Worm (Caenorhabditis elegans) whole organism, L2 larva: ENCODE measurements around the gene npp-23.
A peak's percentile ranks its signal among the peaks of the same experiment; 100 is the strongest.

Experiments used
- C34F6.9 ChIP-seq: fragments of 150-350 bp; optimal IDR thresholded peaks from 2 replicates; lab custom pipeline; 2014; ENCODE audit warnings: missing biosample characterization, missing genetic modification characterization
- F13H6.1 ChIP-seq: sonication (generic microtip); optimal IDR thresholded peaks from 2 replicates; lab custom pipeline; 2016; ENCODE audit warnings: missing genetic modification characterization, missing compliant biosample characterization
- R02D3.7 ChIP-seq: fragments of 150-350 bp; optimal IDR thresholded peaks from 2 replicates; lab custom pipeline; 2014; ENCODE audit warnings: missing biosample characterization, missing genetic modification characterization
- Y55F3AM.14 ChIP-seq: fragments of 200-800 bp; sonication (Bioruptor generic); optimal IDR thresholded peaks from 2 replicates; lab custom pipeline; 2018; ENCODE audit warnings: mild to moderate bottlenecking, missing genetic modification characterization, missing compliant biosample characterization
- ZK546.5 ChIP-seq: sonication (generic microtip); optimal IDR thresholded peaks from 2 replicates; lab custom pipeline; 2017; ENCODE audit warnings: missing biosample characterization, missing genetic modification characterization
- alr-1 ChIP-seq: fragments of 150-350 bp; optimal IDR thresholded peaks from 2 replicates; lab custom pipeline; 2014; ENCODE audit warnings: missing biosample characterization, missing genetic modification characterization
- aly-2 ChIP-seq: fragments of 150-350 bp; optimal IDR thresholded peaks from 2 replicates; lab custom pipeline; 2014; ENCODE audit warnings: missing biosample characterization, missing genetic modification characterization
- ama-1 ChIP-seq: fragments of 150-350 bp; optimal IDR thresholded peaks from 2 replicates; lab custom pipeline; 2018; ENCODE audit warnings: inconsistent platforms
- blmp-1 ChIP-seq: sonication (generic microtip); optimal IDR thresholded peaks from 2 replicates; lab custom pipeline; 2017; ENCODE audit warnings: missing genetic modification characterization, mild to moderate bottlenecking, missing compliant biosample characterization, antibody characterized with exemption, moderate library complexity; ENCODE audit not compliant: insufficient read depth
- ceh-16 ChIP-seq: fragments of 150-350 bp; optimal IDR thresholded peaks from 2 replicates; lab custom pipeline; 2014; ENCODE audit warnings: missing biosample characterization, missing genetic modification characterization
- ceh-82 ChIP-seq: fragments of 150-350 bp; optimal IDR thresholded peaks from 2 replicates; lab custom pipeline; 2014; ENCODE audit warnings: missing biosample characterization, missing genetic modification characterization
- crh-2 ChIP-seq: sonication (generic microtip); optimal IDR thresholded peaks from 2 replicates; lab custom pipeline; 2017; ENCODE audit warnings: missing biosample characterization, missing genetic modification characterization
- dmd-4 ChIP-seq: sonication (generic microtip); optimal IDR thresholded peaks from 2 replicates; lab custom pipeline; 2017; ENCODE audit warnings: missing biosample characterization, missing genetic modification characterization
- egl-27 ChIP-seq: sonication (generic microtip); optimal IDR thresholded peaks from 3 replicates; lab custom pipeline; 2017; ENCODE audit warnings: missing biosample characterization, missing genetic modification reagents, missing genetic modification characterization
- elt-1 ChIP-seq: fragments of 150-350 bp; optimal IDR thresholded peaks from 2 replicates; lab custom pipeline; 2014; ENCODE audit warnings: missing biosample characterization, missing genetic modification characterization
- elt-3 ChIP-seq: sonication (generic microtip); optimal IDR thresholded peaks from 2 replicates; lab custom pipeline; 2017; ENCODE audit warnings: missing biosample characterization, missing genetic modification characterization
- fos-1 ChIP-seq: fragments of 150-350 bp; optimal IDR thresholded peaks from 2 replicates; lab custom pipeline; 2014; ENCODE audit warnings: missing biosample characterization, missing genetic modification characterization
- gmeb-1 ChIP-seq: fragments of 150-350 bp; optimal IDR thresholded peaks from 2 replicates; lab custom pipeline; 2014; ENCODE audit warnings: missing biosample characterization, missing genetic modification characterization
- lin-11 ChIP-seq: fragments of 150-350 bp; sonication (generic microtip); optimal IDR thresholded peaks from 2 replicates; lab custom pipeline; 2014; ENCODE audit warnings: missing biosample characterization, missing genetic modification characterization, inconsistent platforms, mixed read lengths
- lin-13 ChIP-seq: fragments of 150-350 bp; optimal IDR thresholded peaks from 2 replicates; lab custom pipeline; 2014; ENCODE audit warnings: missing biosample characterization, missing genetic modification reagents, missing genetic modification characterization
- lin-39 ChIP-seq: fragments of 150-350 bp; optimal IDR thresholded peaks from 2 replicates; lab custom pipeline; 2014; ENCODE audit warnings: missing biosample characterization, missing genetic modification reagents, missing genetic modification characterization
- lsy-2 ChIP-seq, 2 experiments: fragments of 150-350 bp in 1 of 2; sonication (generic microtip) in 1 of 2; optimal IDR thresholded peaks; 2 replicates each; lab custom pipeline; 2014 to 2017; ENCODE audit warnings: missing biosample characterization in 2 of 2, missing genetic modification characterization in 2 of 2
- mab-5 ChIP-seq: fragments of 150-350 bp; optimal IDR thresholded peaks from 2 replicates; lab custom pipeline; 2014; ENCODE audit warnings: missing biosample characterization, missing genetic modification characterization
- mbf-1 ChIP-seq: sonication (generic microtip); optimal IDR thresholded peaks from 2 replicates; lab custom pipeline; 2017; ENCODE audit warnings: missing biosample characterization, missing genetic modification characterization
- mdl-1 ChIP-seq, 2 experiments: fragments of 150-350 bp in 1 of 2; sonication (generic microtip) in 1 of 2; optimal IDR thresholded peaks; 2 replicates each; lab custom pipeline; 2017; ENCODE audit warnings: missing biosample characterization in 2 of 2, missing genetic modification characterization in 2 of 2
- nhr-10 ChIP-seq: sonication (generic microtip); optimal IDR thresholded peaks from 2 replicates; lab custom pipeline; 2017; ENCODE audit warnings: missing biosample characterization, missing genetic modification characterization
- nhr-11 ChIP-seq: fragments of 150-350 bp; optimal IDR thresholded peaks from 2 replicates; lab custom pipeline; 2014; ENCODE audit warnings: missing biosample characterization, missing genetic modification characterization
- nhr-12 ChIP-seq: fragments of 150-350 bp; optimal IDR thresholded peaks from 2 replicates; lab custom pipeline; 2014; ENCODE audit warnings: missing biosample characterization, missing genetic modification characterization
- nhr-129 ChIP-seq: fragments of 150-350 bp; optimal IDR thresholded peaks from 2 replicates; lab custom pipeline; 2014; ENCODE audit warnings: missing biosample characterization, missing genetic modification characterization
- nhr-21 ChIP-seq: fragments of 150-350 bp; optimal IDR thresholded peaks from 2 replicates; lab custom pipeline; 2014; ENCODE audit warnings: missing biosample characterization, missing genetic modification characterization
- nhr-23 ChIP-seq: fragments of 150-350 bp; optimal IDR thresholded peaks from 2 replicates; lab custom pipeline; 2014; ENCODE audit warnings: missing biosample characterization, missing genetic modification reagents, missing genetic modification characterization
- nhr-237 ChIP-seq: fragments of 150-350 bp; optimal IDR thresholded peaks from 2 replicates; lab custom pipeline; 2014; ENCODE audit warnings: missing biosample characterization, missing genetic modification characterization
- nhr-25 ChIP-seq: fragments of 150-350 bp; sonication (generic microtip); optimal IDR thresholded peaks from 3 replicates; lab custom pipeline; 2014; ENCODE audit warnings: missing biosample characterization, missing genetic modification characterization
- nhr-6 ChIP-seq: fragments of 150-350 bp; optimal IDR thresholded peaks from 2 replicates; lab custom pipeline; 2014; ENCODE audit warnings: missing biosample characterization, missing genetic modification characterization
- nhr-77 ChIP-seq: fragments of 150-350 bp; optimal IDR thresholded peaks from 2 replicates; lab custom pipeline; 2014; ENCODE audit warnings: missing biosample characterization, missing genetic modification characterization
- peb-1 ChIP-seq: fragments of 150-350 bp; optimal IDR thresholded peaks from 2 replicates; lab custom pipeline; 2014; ENCODE audit warnings: missing biosample characterization, missing genetic modification characterization
- sem-4 ChIP-seq: fragments of 150-350 bp; optimal IDR thresholded peaks from 2 replicates; lab custom pipeline; 2014; ENCODE audit warnings: missing biosample characterization, missing genetic modification reagents, missing genetic modification characterization
- skn-1 ChIP-seq: sonication (generic microtip); optimal IDR thresholded peaks from 2 replicates; lab custom pipeline; 2017; ENCODE audit warnings: missing biosample characterization, missing genetic modification characterization
- sma-3 ChIP-seq: sonication (generic microtip); optimal IDR thresholded peaks from 2 replicates; lab custom pipeline; 2016; ENCODE audit warnings: missing genetic modification reagents, missing genetic modification characterization, missing compliant biosample characterization
- sma-9 ChIP-seq, 2 experiments: fragments of 150-350 bp in 1 of 2; sonication (generic microtip) in 1 of 2; optimal IDR thresholded peaks; 2 replicates each; lab custom pipeline; 2014 to 2016; ENCODE audit warnings: missing genetic modification characterization in 2 of 2, mild to moderate bottlenecking in 1 of 2, missing biosample characterization in 1 of 2, missing compliant biosample characterization in 1 of 2, missing genetic modification reagents in 1 of 2, moderate library complexity in 1 of 2
- snpc-4 ChIP-seq: fragments of 150-350 bp; optimal IDR thresholded peaks from 2 replicates; lab custom pipeline; 2014; ENCODE audit warnings: missing biosample characterization, missing genetic modification characterization
- unc-39 ChIP-seq: fragments of 150-350 bp; optimal IDR thresholded peaks from 2 replicates; lab custom pipeline; 2014; ENCODE audit warnings: missing biosample characterization, missing genetic modification characterization
- unc-55 ChIP-seq: fragments of 150-350 bp; sonication (generic microtip); optimal IDR thresholded peaks from 3 replicates; lab custom pipeline; 2014; ENCODE audit warnings: missing biosample characterization, missing genetic modification reagents, missing genetic modification characterization
- unc-62 ChIP-seq: fragments of 150-350 bp; optimal IDR thresholded peaks from 2 replicates; lab custom pipeline; 2014; ENCODE audit warnings: missing biosample characterization, missing genetic modification reagents, missing genetic modification characterization
- zag-1 ChIP-seq: fragments of 150-350 bp; optimal IDR thresholded peaks from 2 replicates; lab custom pipeline; 2014; ENCODE audit warnings: missing biosample characterization, missing genetic modification characterization
- ztf-1 ChIP-seq: fragments of 200-800 bp; sonication (Bioruptor generic); conservative IDR thresholded peaks from 2 replicates; pipeline ENCODE4 v1.3.6; 2022; ENCODE audit warnings: missing genetic modification characterization, missing compliant biosample characterization
- ztf-11 ChIP-seq: sonication (generic microtip); optimal IDR thresholded peaks from 2 replicates; lab custom pipeline; 2017; ENCODE audit warnings: missing biosample characterization, missing genetic modification characterization
- ztf-4 ChIP-seq: fragments of 150-350 bp; optimal IDR thresholded peaks from 2 replicates; lab custom pipeline; 2014; ENCODE audit warnings: missing biosample characterization, missing genetic modification characterization

npp-23 gene

ce11 chrIV:8891131-8891530 lies 21.7 kb upstream of the npp-23 start, which contains the start of gene spr-2:
Gene spr-2 (plus strand): TSS chrIV:8891462.
- TF ChIP-seq elt-1 (tag; lab: Kevin White, UChicago) (no peak), nhr-6 (tag; lab: Kevin White, UChicago) (peak; percentile 62), aly-2 (tag; lab: Kevin White, UChicago) (no peak), ZK546.5 (tag; lab: Kevin White, UChicago) (no peak), F13H6.1 (tag; lab: Kevin White, UChicago) (peak; percentile 67), nhr-11 (tag; lab: Kevin White, UChicago) (no peak), lsy-2 (tag; optimal IDR thresholded peaks at IDR 0.05; lab: Kevin White, UChicago) (peak; percentile 60 to 90), peb-1 (tag; lab: Kevin White, UChicago) (no peak), sma-3 (GFP tag; lab: Kevin White, UChicago) (peak; percentile 70), sem-4 (tag; lab: Kevin White, UChicago) (peak; percentile 56), Y55F3AM.14 (no peak), ceh-16 (tag; lab: Kevin White, UChicago) (no peak), unc-55 (peak; percentile 90), nhr-12 (tag; lab: Kevin White, UChicago) (no peak), gmeb-1 (peak; percentile 89), ztf-11 (tag; lab: Kevin White, UChicago) (no peak), lin-11 (tag; lab: Kevin White, UChicago) (peak; percentile 38), lin-13 (peak; percentile 72), ztf-1 (GFP tag; lab: Robert Waterston, UW) (no peak), alr-1 (tag; lab: Kevin White, UChicago) (no peak), sma-9 (GFP tag; optimal IDR thresholded peaks at IDR 0.05; lab: Kevin White, UChicago) (peak; percentile 75), sma-9 (tag; optimal IDR thresholded peaks at IDR 0.05; lab: Kevin White, UChicago) (no peak), nhr-10 (tag; lab: Kevin White, UChicago) (peak; percentile 32), nhr-77 (tag; lab: Kevin White, UChicago) (no peak), skn-1 (tag; lab: Kevin White, UChicago) (no peak), ztf-4 (tag; lab: Kevin White, UChicago) (peak; percentile 4), mab-5 (peak; percentile 20), egl-27 (no peak), zag-1 (no peak), ceh-82 (tag; lab: Kevin White, UChicago) (no peak), elt-3 (tag; lab: Kevin White, UChicago) (no peak), dmd-4 (tag; lab: Kevin White, UChicago) (no peak), nhr-237 (no peak), C34F6.9 (tag; lab: Kevin White, UChicago) (peak; percentile 91), nhr-21 (tag; lab: Kevin White, UChicago) (peak; percentile 56), blmp-1 (tag; lab: Kevin White, UChicago) (no peak), ama-1 (lab: Kevin White, UChicago) (no peak), snpc-4 (tag; lab: Kevin White, UChicago) (peak; percentile 25), nhr-23 (tag; lab: Kevin White, UChicago) (no peak), R02D3.7 (tag; lab: Kevin White, UChicago) (no peak), nhr-129 (peak; percentile 72), mbf-1 (tag; lab: Kevin White, UChicago) (no peak), nhr-25 (tag; lab: Kevin White, UChicago) (peak; percentile 71), fos-1 (peak; percentile 40), unc-62 (no peak), mdl-1 (tag; optimal IDR thresholded peaks at IDR 0.05; lab: Kevin White, UChicago) (no peak), lin-39 (tag; lab: Kevin White, UChicago) (no peak), crh-2 (tag; lab: Kevin White, UChicago) (peak; percentile 80), unc-39 (tag; lab: Kevin White, UChicago) (no peak)
